Worm (Caenorhabditis elegans): Measurements from ENCODE around the gene F47E1.4.

The F47E1.4 gene

DNA sequence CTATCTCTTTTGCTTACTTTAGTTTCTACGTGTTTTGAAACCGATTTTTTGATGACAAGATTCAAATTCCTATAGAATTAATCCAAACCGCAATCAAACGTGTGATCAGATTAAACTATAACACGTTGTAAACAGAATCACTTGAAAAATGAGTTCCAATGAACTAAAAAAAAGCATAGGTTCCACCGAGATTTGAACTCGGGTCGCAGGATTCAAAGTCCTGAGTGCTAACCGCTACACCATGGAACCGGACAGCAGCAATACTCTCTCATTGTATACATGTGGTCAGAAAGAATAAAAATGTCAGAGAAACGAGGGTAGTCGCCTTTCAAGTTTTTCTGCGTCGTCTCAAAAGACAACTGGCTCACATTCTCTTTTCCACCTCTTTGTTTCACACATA is 28.8 kb downstream of the F47E1.4 start (continued):
- no peak for TF ChIP-seq ztf-11 (tag; optimal IDR thresholded peaks at IDR 0.05)
- TF ChIP-seq blmp-1 (tag; optimal IDR thresholded peaks at IDR 0.05; ENCODE audit: insufficient read depth): no peak
- no peak for TF ChIP-seq nhr-237 (tag; optimal IDR thresholded peaks at IDR 0.05)
- TF ChIP-seq nhr-77 (tag; optimal IDR thresholded peaks at IDR 0.05): no peak
- peak; percentile 25 for TF ChIP-seq egl-27 (tag; optimal IDR thresholded peaks at IDR 0.05)
- no peak for TF ChIP-seq ceh-82 (tag; optimal IDR thresholded peaks at IDR 0.05)
- TF ChIP-seq R02D3.7 (tag; optimal IDR thresholded peaks at IDR 0.05): no peak
- TF ChIP-seq nhr-129 (tag; optimal IDR thresholded peaks at IDR 0.05): peak; percentile 77
- peak; percentile 63 for TF ChIP-seq nhr-6 (tag; optimal IDR thresholded peaks at IDR 0.05)
- TF ChIP-seq ztf-1 (GFP tag; conservative IDR thresholded peaks at IDR 0.05): no peak
- TF ChIP-seq lsy-2 (tag; optimal IDR thresholded peaks at IDR 0.05): peak; percentile 23 to 30
- TF ChIP-seq elt-1 (tag; optimal IDR thresholded peaks at IDR 0.05): no peak
- TF ChIP-seq zag-1 (tag; optimal IDR thresholded peaks at IDR 0.05): no peak
- TF ChIP-seq peb-1 (tag; optimal IDR thresholded peaks at IDR 0.05): no peak
- TF ChIP-seq nhr-21 (tag; optimal IDR thresholded peaks at IDR 0.05): peak; percentile 49

DNA sequence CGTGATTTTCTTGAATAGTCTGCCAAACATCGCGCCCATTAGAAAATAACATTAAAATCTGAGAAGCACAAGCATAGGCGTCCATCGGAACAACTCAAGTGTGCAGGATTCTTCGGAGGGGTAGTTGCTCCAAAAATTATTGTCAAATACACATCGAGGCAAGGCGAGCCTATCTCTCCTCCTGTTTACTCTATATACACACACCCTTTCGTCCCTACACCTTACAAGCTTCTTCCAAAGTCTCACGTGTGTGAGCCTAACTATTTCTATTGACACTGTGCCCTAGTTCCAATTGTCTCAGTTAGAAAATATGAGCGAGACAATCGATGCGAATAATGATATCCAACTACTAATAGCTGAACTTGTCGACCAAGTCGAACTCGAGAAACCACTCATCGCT is 29.2 kb downstream of the F47E1.4 start:
- TF ChIP-seq nhr-12 (tag; optimal IDR thresholded peaks at IDR 0.05): no peak

- TF ChIP-seq sma-9 (GFP tag; optimal IDR thresholded peaks at IDR 0.05) (peak; percentile 3), sma-9 (tag; optimal IDR thresholded peaks at IDR 0.05) (no peak), nhr-12 (tag; optimal IDR thresholded peaks at IDR 0.05) (no peak), mab-5 (tag; optimal IDR thresholded peaks at IDR 0.05) (no peak), nhr-21 (tag; optimal IDR thresholded peaks at IDR 0.05) (no peak), crh-2 (tag; optimal IDR thresholded peaks at IDR 0.05) (peak; percentile 38), ceh-16 (tag; optimal IDR thresholded peaks at IDR 0.05) (no peak), fos-1 (tag; optimal IDR thresholded peaks at IDR 0.05) (peak; percentile 89), gmeb-1 (tag; optimal IDR thresholded peaks at IDR 0.05) (peak; percentile 2)
These were observed 34.2 kb downstream of the F47E1.4 start for ce11 chrX:9096861-9097260.

ce11 chrX:9102150-9102549 is 39.5 kb downstream of the F47E1.4 start:
- TF ChIP-seq sma-3 (GFP tag; optimal IDR thresholded peaks at IDR 0.05): no peak
- TF ChIP-seq ceh-16 (tag; optimal IDR thresholded peaks at IDR 0.05): peak; percentile 16
- no peak for TF ChIP-seq unc-62 (GFP tag; optimal IDR thresholded peaks at IDR 0.05)
- TF ChIP-seq peb-1 (tag; optimal IDR thresholded peaks at IDR 0.05): no peak

ce11 chrX:9103048-9103447 is 40.4 kb downstream of the F47E1.4 start:
- TF ChIP-seq alr-1 (tag; optimal IDR thresholded peaks at IDR 0.05): no peak
- TF ChIP-seq nhr-23 (tag; optimal IDR thresholded peaks at IDR 0.05): no peak
- TF ChIP-seq blmp-1 (tag; optimal IDR thresholded peaks at IDR 0.05; ENCODE audit: insufficient read depth): no peak
- TF ChIP-seq nhr-129 (tag; optimal IDR thresholded peaks at IDR 0.05): no peak
- TF ChIP-seq snpc-4 (tag; optimal IDR thresholded peaks at IDR 0.05): no peak
- no peak for TF ChIP-seq ztf-1 (GFP tag; conservative IDR thresholded peaks at IDR 0.05)
- no peak for TF ChIP-seq lin-11 (tag; optimal IDR thresholded peaks at IDR 0.05)

ce11 chrX:9103584-9103983 is 41.0 kb downstream of the F47E1.4 start:
- no peak for TF ChIP-seq unc-62 (GFP tag; optimal IDR thresholded peaks at IDR 0.05)
- TF ChIP-seq nhr-129 (tag; optimal IDR thresholded peaks at IDR 0.05): peak; percentile 60

ce11 chrX:9104399-9104798 is 41.8 kb downstream of the F47E1.4 start:
- TF ChIP-seq nhr-6 (tag; optimal IDR thresholded peaks at IDR 0.05): no peak
- no peak for TF ChIP-seq blmp-1 (tag; optimal IDR thresholded peaks at IDR 0.05; ENCODE audit: insufficient read depth)
- peak; percentile 17 for TF ChIP-seq nhr-129 (tag; optimal IDR thresholded peaks at IDR 0.05)
- no peak for TF ChIP-seq lsy-2 (tag; optimal IDR thresholded peaks at IDR 0.05)
- TF ChIP-seq ztf-4 (tag; optimal IDR thresholded peaks at IDR 0.05): no peak
- TF ChIP-seq ama-1 (optimal IDR thresholded peaks at IDR 0.05): no peak
- TF ChIP-seq ceh-82 (tag; optimal IDR thresholded peaks at IDR 0.05): no peak
